Worm (Caenorhabditis elegans) whole organism, L2 larva: ENCODE measurements around the gene Y55B1AR.2.

Experiments
- C34F6.9 ChIP-seq: fragments of 150-350 bp; optimal IDR thresholded peaks from 2 replicates; lab custom pipeline; 2014; ENCODE audit warnings: missing biosample characterization, missing genetic modification characterization
- F13H6.1 ChIP-seq: sonication (generic microtip); optimal IDR thresholded peaks from 2 replicates; lab custom pipeline; 2016; ENCODE audit warnings: missing genetic modification characterization, missing compliant biosample characterization
- R02D3.7 ChIP-seq: fragments of 150-350 bp; optimal IDR thresholded peaks from 2 replicates; lab custom pipeline; 2014; ENCODE audit warnings: missing biosample characterization, missing genetic modification characterization
- Y55F3AM.14 ChIP-seq: fragments of 200-800 bp; sonication (Bioruptor generic); optimal IDR thresholded peaks from 2 replicates; lab custom pipeline; 2018; ENCODE audit warnings: mild to moderate bottlenecking, missing genetic modification characterization, missing compliant biosample characterization
- ZK546.5 ChIP-seq: sonication (generic microtip); optimal IDR thresholded peaks from 2 replicates; lab custom pipeline; 2017; ENCODE audit warnings: missing biosample characterization, missing genetic modification characterization
- alr-1 ChIP-seq: fragments of 150-350 bp; optimal IDR thresholded peaks from 2 replicates; lab custom pipeline; 2014; ENCODE audit warnings: missing biosample characterization, missing genetic modification characterization
- aly-2 ChIP-seq: fragments of 150-350 bp; optimal IDR thresholded peaks from 2 replicates; lab custom pipeline; 2014; ENCODE audit warnings: missing biosample characterization, missing genetic modification characterization
- blmp-1 ChIP-seq: sonication (generic microtip); optimal IDR thresholded peaks from 2 replicates; lab custom pipeline; 2017; ENCODE audit warnings: missing genetic modification characterization, mild to moderate bottlenecking, missing compliant biosample characterization, antibody characterized with exemption, moderate library complexity; ENCODE audit not compliant: insufficient read depth
- ceh-16 ChIP-seq: fragments of 150-350 bp; optimal IDR thresholded peaks from 2 replicates; lab custom pipeline; 2014; ENCODE audit warnings: missing biosample characterization, missing genetic modification characterization
- ceh-82 ChIP-seq: fragments of 150-350 bp; optimal IDR thresholded peaks from 2 replicates; lab custom pipeline; 2014; ENCODE audit warnings: missing biosample characterization, missing genetic modification characterization
- crh-2 ChIP-seq: sonication (generic microtip); optimal IDR thresholded peaks from 2 replicates; lab custom pipeline; 2017; ENCODE audit warnings: missing biosample characterization, missing genetic modification characterization
- egl-27 ChIP-seq: sonication (generic microtip); optimal IDR thresholded peaks from 3 replicates; lab custom pipeline; 2017; ENCODE audit warnings: missing biosample characterization, missing genetic modification reagents, missing genetic modification characterization
- gmeb-1 ChIP-seq: fragments of 150-350 bp; optimal IDR thresholded peaks from 2 replicates; lab custom pipeline; 2014; ENCODE audit warnings: missing biosample characterization, missing genetic modification characterization
- lin-39 ChIP-seq: fragments of 150-350 bp; optimal IDR thresholded peaks from 2 replicates; lab custom pipeline; 2014; ENCODE audit warnings: missing biosample characterization, missing genetic modification reagents, missing genetic modification characterization
- lsy-2 ChIP-seq, 2 experiments: fragments of 150-350 bp in 1 of 2; sonication (generic microtip) in 1 of 2; optimal IDR thresholded peaks; 2 replicates each; lab custom pipeline; 2014 to 2017; ENCODE audit warnings: missing biosample characterization in 2 of 2, missing genetic modification characterization in 2 of 2
- mbf-1 ChIP-seq: sonication (generic microtip); optimal IDR thresholded peaks from 2 replicates; lab custom pipeline; 2017; ENCODE audit warnings: missing biosample characterization, missing genetic modification characterization
- mdl-1 ChIP-seq, 2 experiments: fragments of 150-350 bp in 1 of 2; sonication (generic microtip) in 1 of 2; optimal IDR thresholded peaks; 2 replicates each; lab custom pipeline; 2017; ENCODE audit warnings: missing biosample characterization in 2 of 2, missing genetic modification characterization in 2 of 2
- nhr-10 ChIP-seq: sonication (generic microtip); optimal IDR thresholded peaks from 2 replicates; lab custom pipeline; 2017; ENCODE audit warnings: missing biosample characterization, missing genetic modification characterization
- nhr-12 ChIP-seq: fragments of 150-350 bp; optimal IDR thresholded peaks from 2 replicates; lab custom pipeline; 2014; ENCODE audit warnings: missing biosample characterization, missing genetic modification characterization
- nhr-21 ChIP-seq: fragments of 150-350 bp; optimal IDR thresholded peaks from 2 replicates; lab custom pipeline; 2014; ENCODE audit warnings: missing biosample characterization, missing genetic modification characterization
- nhr-25 ChIP-seq: fragments of 150-350 bp; sonication (generic microtip); optimal IDR thresholded peaks from 3 replicates; lab custom pipeline; 2014; ENCODE audit warnings: missing biosample characterization, missing genetic modification characterization
- nhr-77 ChIP-seq: fragments of 150-350 bp; optimal IDR thresholded peaks from 2 replicates; lab custom pipeline; 2014; ENCODE audit warnings: missing biosample characterization, missing genetic modification characterization
- sem-4 ChIP-seq: fragments of 150-350 bp; optimal IDR thresholded peaks from 2 replicates; lab custom pipeline; 2014; ENCODE audit warnings: missing biosample characterization, missing genetic modification reagents, missing genetic modification characterization
- skn-1 ChIP-seq: sonication (generic microtip); optimal IDR thresholded peaks from 2 replicates; lab custom pipeline; 2017; ENCODE audit warnings: missing biosample characterization, missing genetic modification characterization
- sma-3 ChIP-seq: sonication (generic microtip); optimal IDR thresholded peaks from 2 replicates; lab custom pipeline; 2016; ENCODE audit warnings: missing genetic modification reagents, missing genetic modification characterization, missing compliant biosample characterization
- snpc-4 ChIP-seq: fragments of 150-350 bp; optimal IDR thresholded peaks from 2 replicates; lab custom pipeline; 2014; ENCODE audit warnings: missing biosample characterization, missing genetic modification characterization
- unc-39 ChIP-seq: fragments of 150-350 bp; optimal IDR thresholded peaks from 2 replicates; lab custom pipeline; 2014; ENCODE audit warnings: missing biosample characterization, missing genetic modification characterization
- unc-62 ChIP-seq: fragments of 150-350 bp; optimal IDR thresholded peaks from 2 replicates; lab custom pipeline; 2014; ENCODE audit warnings: missing biosample characterization, missing genetic modification reagents, missing genetic modification characterization
- ztf-1 ChIP-seq: fragments of 200-800 bp; sonication (Bioruptor generic); conservative IDR thresholded peaks from 2 replicates; pipeline ENCODE4 v1.3.6; 2022; ENCODE audit warnings: missing genetic modification characterization, missing compliant biosample characterization

Y55B1AR.2 gene

DNA sequence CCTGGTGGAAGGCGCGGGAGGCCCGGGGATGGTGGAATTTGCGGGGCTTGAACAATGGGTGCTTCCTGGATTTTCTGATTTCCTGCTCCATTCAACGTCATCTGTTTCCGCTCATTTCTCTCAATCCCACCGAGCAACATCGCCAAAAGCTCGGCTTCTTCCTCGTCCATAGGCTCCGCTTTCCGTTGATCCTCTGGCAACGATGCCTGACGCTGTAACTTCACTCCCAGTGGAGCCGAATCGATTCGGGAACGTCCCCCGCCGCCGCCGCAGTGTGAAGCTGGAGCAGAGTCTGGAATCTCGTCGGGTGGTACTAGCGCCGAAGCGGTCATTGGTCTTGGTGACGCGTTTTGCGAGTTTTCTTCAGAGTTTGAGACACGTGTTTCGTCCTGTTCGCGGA lies 3.1 kb downstream of the Y55B1AR.2 start:
- TF ChIP-seq aly-2: no peak
- no peak for TF ChIP-seq egl-27
- TF ChIP-seq Y55F3AM.14 (GFP tag; lab: Kevin White, UChicago): peak; percentile 7
- no peak for TF ChIP-seq ztf-1 (GFP tag; lab: Robert Waterston, UW)

ce11 chrIII:587009-587408 lies 11.6 kb downstream of the Y55B1AR.2 start, which contains the start of gene helq-1:
helq-1 (minus strand) TSS chrIII:587109.
- no peak for TF ChIP-seq skn-1 (tag; lab: Kevin White, UChicago)

DNA sequence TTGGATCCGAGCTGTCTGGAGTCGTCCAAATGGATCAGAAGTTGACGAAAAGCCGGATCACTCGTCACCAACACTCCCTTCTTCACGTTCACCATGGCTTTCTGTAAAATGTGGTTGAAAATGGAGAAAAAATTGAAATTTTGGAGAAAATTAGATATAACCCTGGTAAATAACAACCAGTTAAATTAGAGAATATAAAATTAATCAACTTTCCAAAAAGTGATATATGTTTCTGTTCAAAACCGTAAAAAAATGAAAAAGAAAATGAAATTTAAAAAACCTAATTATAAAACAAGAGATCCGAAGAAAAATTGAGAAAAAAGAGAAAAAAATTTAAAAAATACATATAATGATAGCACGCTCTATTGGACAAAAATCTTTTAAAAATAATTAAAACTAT lies 21.1 kb downstream of the Y55B1AR.2 start, which contains the start of gene gtf-2H5:
Gene gtf-2H5 (minus strand): TSS at position 101 of the 400 bp plus-strand sequence.
- TF ChIP-seq C34F6.9 (tag; lab: Kevin White, UChicago) (no peak), ZK546.5 (tag; lab: Kevin White, UChicago) (no peak), gmeb-1 (no peak), sma-3 (GFP tag; lab: Kevin White, UChicago) (no peak), sem-4 (no peak), snpc-4 (no peak), alr-1 (tag; lab: Kevin White, UChicago) (no peak), nhr-12 (no peak)

ce11 chrIII:576555-576954 lies 22.0 kb downstream of the Y55B1AR.2 start:
- TF ChIP-seq F13H6.1 (tag; lab: Kevin White, UChicago) (no peak), C34F6.9 (tag; lab: Kevin White, UChicago) (no peak), gmeb-1 (no peak), nhr-12 (no peak), nhr-21 (no peak), nhr-10 (tag; lab: Kevin White, UChicago) (no peak), aly-2 (no peak), mdl-1 (tag; optimal IDR thresholded peaks at IDR 0.05; lab: Kevin White, UChicago) (no peak), nhr-25 (tag; lab: Kevin White, UChicago) (no peak), Y55F3AM.14 (GFP tag; lab: Kevin White, UChicago) (no peak)

DNA sequence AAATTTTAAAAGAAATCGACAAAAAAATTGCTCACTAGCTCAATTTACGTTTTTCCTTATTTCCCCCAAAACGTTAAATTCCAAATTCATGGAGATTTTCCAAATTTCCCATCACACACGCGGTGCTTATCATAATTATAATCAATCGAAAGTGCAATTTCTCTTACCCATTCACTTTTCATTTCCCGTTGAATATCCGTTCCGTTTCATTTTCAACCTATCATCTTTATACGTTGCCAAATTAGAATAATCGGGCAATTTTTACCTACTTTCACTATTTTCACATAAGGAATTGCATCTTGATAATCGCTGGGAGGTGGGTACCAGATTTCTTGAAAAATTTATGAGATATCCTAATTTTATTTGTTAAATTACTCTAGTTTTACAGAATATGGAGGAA lies 29.8 kb downstream of the Y55B1AR.2 start:
- peak; percentile 74 for TF ChIP-seq blmp-1 (tag; lab: Kevin White, UChicago)
- no peak for TF ChIP-seq unc-39 (tag; lab: Kevin White, UChicago)
- TF ChIP-seq, all 48 proteins: peak for 1

ce11 chrIII:564786-565185 lies 33.8 kb downstream of the Y55B1AR.2 start:
- TF ChIP-seq sem-4 (peak; percentile 25), alr-1 (tag; lab: Kevin White, UChicago) (no peak), snpc-4 (no peak), nhr-25 (tag; lab: Kevin White, UChicago) (peak; percentile 34), skn-1 (tag; lab: Kevin White, UChicago) (no peak), F13H6.1 (tag; lab: Kevin White, UChicago) (no peak)

DNA sequence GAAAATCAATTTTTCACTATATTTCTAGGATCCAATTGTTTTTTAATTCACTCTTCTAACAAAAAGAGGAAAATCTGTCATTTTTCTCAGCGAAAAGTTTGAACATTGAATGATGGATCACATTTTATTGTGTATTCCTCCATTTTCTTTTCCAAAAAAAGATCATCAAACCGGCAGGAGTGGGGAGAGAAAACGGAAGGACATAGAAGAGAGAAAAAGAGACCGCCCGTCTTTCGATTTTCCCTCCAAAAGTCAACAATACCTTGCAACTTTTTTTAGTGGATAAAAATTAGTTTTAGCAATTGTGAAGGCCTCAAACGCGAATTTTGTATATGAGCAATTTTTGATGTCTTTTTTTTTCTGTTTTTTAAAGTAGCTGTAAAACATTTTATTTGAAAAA lies 34.8 kb downstream of the Y55B1AR.2 start:
- TF ChIP-seq nhr-25 (tag; lab: Kevin White, UChicago) (no peak), lin-39 (tag; lab: Kevin White, UChicago) (no peak), nhr-21 (no peak), nhr-77 (tag; lab: Kevin White, UChicago) (no peak), R02D3.7 (no peak), unc-62 (GFP tag; lab: Kevin White, UChicago) (no peak), alr-1 (tag; lab: Kevin White, UChicago) (no peak), lsy-2 (tag; optimal IDR thresholded peaks at IDR 0.05; lab: Kevin White, UChicago) (no peak), ceh-82 (tag; lab: Kevin White, UChicago) (no peak), mbf-1 (tag; lab: Kevin White, UChicago) (no peak), ceh-16 (tag; lab: Kevin White, UChicago) (no peak), crh-2 (tag; lab: Kevin White, UChicago) (no peak), egl-27 (no peak)
